Fruit fly (Drosophila melanogaster): ENCODE results near the gene Oseg4.

Gene Oseg4

dm6 chr3L:1694317-1694716, 41.2 kb downstream of the Oseg4 start, which contains the start of gene CG12011:
Gene CG12011, plus strand, starts transcription at chr3L:1694617.
- TF ChIP-seq CG8765 (GFP tag; IDR thresholded peaks at IDR 0.05) (no peak), MBD-R2 (GFP tag; IDR thresholded peaks at IDR 0.05) (no peak), CG11504 (tag; optimal IDR thresholded peaks at IDR 0.05) (no peak), ab (GFP tag; optimal IDR thresholded peaks at IDR 0.05) (no peak), mam (GFP tag; optimal IDR thresholded peaks at IDR 0.05) (no peak), CG10462 (GFP tag; optimal IDR thresholded peaks at IDR 0.05) (no peak), CG10431 (GFP tag; optimal IDR thresholded peaks at IDR 0.05) (no peak), CG12769 (tag; optimal IDR thresholded peaks at IDR 0.05) (no peak), lmd (GFP tag; IDR thresholded peaks at IDR 0.05) (no peak), stc (GFP tag; IDR thresholded peaks at IDR 0.05) (no peak), luna (GFP tag; optimal IDR thresholded peaks at IDR 0.05) (no peak), CG12299 (tag; optimal IDR thresholded peaks at IDR 0.05) (no peak), sens (GFP tag) (no peak), org-1 (GFP tag; optimal IDR thresholded peaks at IDR 0.05) (no peak)

dm6 chr3L:1692859-1693258, 42.7 kb downstream of the Oseg4 start:
- TF ChIP-seq pb (GFP tag; optimal IDR thresholded peaks at IDR 0.05), result no peak
- no peak for TF ChIP-seq CG8478 (optimal IDR thresholded peaks at IDR 0.05)
- TF ChIP-seq mirr (GFP tag; optimal IDR thresholded peaks at IDR 0.05), result no peak
- TF ChIP-seq CG10979 (tag; optimal IDR thresholded peaks at IDR 0.05), result no peak
- no peak for TF ChIP-seq CTCF (GFP tag; optimal IDR thresholded peaks at IDR 0.05)
- no peak for TF ChIP-seq gt (GFP tag; IDR thresholded peaks at IDR 0.05)
- no peak for TF ChIP-seq CG9609 (GFP tag; optimal IDR thresholded peaks at IDR 0.05)
- TF ChIP-seq wek (GFP tag; optimal IDR thresholded peaks at IDR 0.05), result no peak
- TF ChIP-seq kah (GFP tag; optimal IDR thresholded peaks at IDR 0.05), result no peak
- TF ChIP-seq E2f2 (GFP tag; IDR thresholded peaks at IDR 0.05), result no peak

- TF ChIP-seq CG9876 (GFP tag; optimal IDR thresholded peaks at IDR 0.05) (no peak), slbo (GFP tag; IDR thresholded peaks at IDR 0.05) (0 out of 2 replicates have a peak, but pooled peaks have one; percentile 7), CG3407 (GFP tag; optimal IDR thresholded peaks at IDR 0.05) (no peak), CG14441 (GFP tag; IDR thresholded peaks at IDR 0.05) (peak; percentile 35; the same call in 1 of the 2 replicates), CG3847 (GFP tag; IDR thresholded peaks at IDR 0.05) (no peak), Optix (GFP tag; IDR thresholded peaks at IDR 0.05) (no peak), CG11695 (GFP tag; IDR thresholded peaks at IDR 0.05) (0 out of 3 replicates have a peak, but pooled peaks have one; percentile 23), CG9932 (GFP tag; IDR thresholded peaks at IDR 0.05) (no peak), nom (GFP tag; optimal IDR thresholded peaks at IDR 0.05) (peak; percentile 77), Ets65A (GFP tag) (peak; percentile 53), ci (GFP tag; IDR thresholded peaks at IDR 0.05) (peak; percentile 58; the same call in 1 of the 3 replicates), Drgx (GFP tag; IDR thresholded peaks at IDR 0.05) (peak; percentile 87), prd (optimal IDR thresholded peaks at IDR 0.05) (no peak), prd (GFP tag; IDR thresholded peaks at IDR 0.05) (peak; percentile 61; the same call in 2 of the 3 replicates), nmo (GFP tag; optimal IDR thresholded peaks at IDR 0.05) (peak; percentile 7), CG17612 (GFP tag; IDR thresholded peaks at IDR 0.05) (no peak), pan (optimal IDR thresholded peaks at IDR 0.05) (no peak), pan (GFP tag; optimal IDR thresholded peaks at IDR 0.05 in 1 of 2, IDR thresholded peaks at IDR 0.05 in 1 of 2) (peak in 1 of 2 experiments; percentile 40), sisA (GFP tag; IDR thresholded peaks at IDR 0.05) (peak; percentile 45; the same call in 1 of the 2 replicates), NfI (GFP tag; optimal IDR thresholded peaks at IDR 0.05) (no peak), CG1603 (tag; optimal IDR thresholded peaks at IDR 0.05) (peak; percentile 55), CG30403 (GFP tag; optimal IDR thresholded peaks at IDR 0.05) (no peak), corto (GFP tag; optimal IDR thresholded peaks at IDR 0.05) (peak; percentile 65), vvl (GFP tag; IDR thresholded peaks at IDR 0.05) (0 out of 2 replicates have a peak, but pooled peaks have one; percentile 30), bsh (GFP tag; optimal IDR thresholded peaks at IDR 0.05) (peak in 1 of 2 experiments; percentile 80), dmrt11E (tag; optimal IDR thresholded peaks at IDR 0.05) (peak; percentile 43), CG11456 (GFP tag; IDR thresholded peaks at IDR 0.05) (0 out of 3 replicates have a peak, but pooled peaks have one; percentile 8), CG11504 (tag; optimal IDR thresholded peaks at IDR 0.05) (peak; percentile 4)
These were observed 43.3 kb downstream of the Oseg4 start for dm6 chr3L:1692122-1692786.
